Worm (Caenorhabditis elegans) whole organism, L1 larva: Measurements from ENCODE around the gene hot-1.

Source experiments
- C34B4.2 ChIP-seq: sonication (generic microtip); optimal IDR thresholded peaks from 2 replicates; lab custom pipeline; 2017; ENCODE audit warnings: mild to moderate bottlenecking, missing genetic modification characterization, missing compliant biosample characterization
- F16B12.6 ChIP-seq: fragments of 150-350 bp; optimal IDR thresholded peaks from 2 replicates; lab custom pipeline; 2014; ENCODE audit warnings: missing biosample characterization, missing genetic modification characterization
- Y116A8C.19 ChIP-seq: sonication (generic microtip); optimal IDR thresholded peaks from 2 replicates; lab custom pipeline; 2016; ENCODE audit warnings: missing compliant biosample characterization, missing genetic modification characterization, borderline replicate concordance
- alr-1 ChIP-seq: fragments of 200-800 bp; sonication (Bioruptor generic); optimal IDR thresholded peaks from 2 replicates; lab custom pipeline; 2018; ENCODE audit warnings: borderline replicate concordance, mild to moderate bottlenecking, missing genetic modification characterization, missing compliant biosample characterization
- blmp-1 ChIP-seq: fragments of 150-350 bp; optimal IDR thresholded peaks from 2 replicates; lab custom pipeline; 2014; ENCODE audit warnings: missing biosample characterization, missing genetic modification characterization
- ceh-90 ChIP-seq: sonication (generic microtip); optimal IDR thresholded peaks from 2 replicates; lab custom pipeline; 2016; ENCODE audit warnings: missing genetic modification characterization, missing compliant biosample characterization
- ces-1 ChIP-seq: fragments of 150-350 bp; optimal IDR thresholded peaks from 2 replicates; lab custom pipeline; 2014; ENCODE audit warnings: missing biosample characterization, missing genetic modification reagents, missing genetic modification characterization
- dpl-1 ChIP-seq, 3 experiments: fragments of 150-350 bp in 2 of 3; sonication (generic microtip) in 1 of 3; optimal IDR thresholded peaks; 2 replicates each; lab custom pipeline; 2014 to 2017; ENCODE audit warnings: missing biosample characterization in 3 of 3, missing genetic modification characterization in 3 of 3, missing genetic modification reagents in 3 of 3
- efl-1 ChIP-seq, 4 experiments: fragments of 150-350 bp; optimal IDR thresholded peaks in 3 of 4; peaks in 1 of 4; 1 replicate in 1 of 4; 2 replicates in 3 of 4; lab custom pipeline; 2014; ENCODE audit warnings: missing biosample characterization in 2 of 4, missing genetic modification characterization in 2 of 4, missing genetic modification reagents in 2 of 4
- efl-3 ChIP-seq: fragments of 200-800 bp; sonication (Bioruptor generic); optimal IDR thresholded peaks from 2 replicates; lab custom pipeline; 2018; ENCODE audit warnings: mild to moderate bottlenecking, missing genetic modification characterization, missing compliant biosample characterization
- egl-27 ChIP-seq, 2 experiments: fragments of 150-350 bp in 1 of 2; sonication (generic microtip); optimal IDR thresholded peaks; 3 replicates each; lab custom pipeline; 2017 to 2018; ENCODE audit warnings: missing biosample characterization in 2 of 2, missing genetic modification characterization in 2 of 2, missing genetic modification reagents in 2 of 2
- elt-2 ChIP-seq: sonication (generic microtip); optimal IDR thresholded peaks from 2 replicates; lab custom pipeline; 2016; ENCODE audit warnings: missing genetic modification characterization, mild to moderate bottlenecking, inconsistent platforms, missing compliant biosample characterization, missing genetic modification reagents
- elt-3 ChIP-seq, 6 experiments: fragments of 150-350 bp in 1 of 6; sonication (generic microtip); optimal IDR thresholded peaks; 2 replicates each; lab custom pipeline; 2017 to 2018; ENCODE audit warnings: missing biosample characterization in 6 of 6, missing genetic modification characterization in 6 of 6, inconsistent platforms in 1 of 6
- lin-14 ChIP-seq: fragments of 200-800 bp; sonication (Bioruptor generic); optimal IDR thresholded peaks from 2 replicates; lab custom pipeline; 2018; ENCODE audit warnings: mild to moderate bottlenecking, missing genetic modification characterization, moderate library complexity, missing compliant biosample characterization
- lin-35 ChIP-seq, 2 experiments: fragments of 150-350 bp; optimal IDR thresholded peaks; 2 replicates each; lab custom pipeline; 2014; ENCODE audit warnings: missing biosample characterization in 2 of 2, missing genetic modification characterization in 2 of 2, missing genetic modification reagents in 2 of 2
- lir-3 ChIP-seq: sonication (generic microtip); optimal IDR thresholded peaks from 2 replicates; lab custom pipeline; 2016; ENCODE audit warnings: mild to moderate bottlenecking, missing genetic modification characterization, moderate library complexity, missing compliant biosample characterization; ENCODE audit not compliant: poor library complexity
- mab-9 ChIP-seq: fragments of 200-800 bp; sonication (Bioruptor generic); IDR thresholded peaks from 2 replicates; pipeline ENCODE4 v1.3.6; 2022; ENCODE audit warnings: missing genetic modification reagents, missing genetic modification characterization, missing compliant biosample characterization
- mdl-1 ChIP-seq, 2 experiments: fragments of 150-350 bp; optimal IDR thresholded peaks; 2 replicates each; lab custom pipeline; 2014 to 2017; ENCODE audit warnings: missing biosample characterization in 2 of 2, missing genetic modification characterization in 2 of 2, inconsistent platforms in 1 of 2
- nhr-12 ChIP-seq: sonication (generic microtip); optimal IDR thresholded peaks from 2 replicates; lab custom pipeline; 2017; ENCODE audit warnings: missing biosample characterization, missing genetic modification characterization
- nhr-84 ChIP-seq: sonication (generic microtip); optimal IDR thresholded peaks from 2 replicates; lab custom pipeline; 2017; ENCODE audit warnings: missing biosample characterization, missing genetic modification characterization
- nhr-85 ChIP-seq: sonication (generic microtip); peaks from one replicate; lab custom pipeline; 2016; ENCODE audit warnings: missing genetic modification characterization, inconsistent platforms, missing compliant biosample characterization
- nhr-90 ChIP-seq: sonication (generic microtip); optimal IDR thresholded peaks from 2 replicates; lab custom pipeline; 2016; ENCODE audit warnings: mild to moderate bottlenecking, missing genetic modification characterization, missing compliant biosample characterization; ENCODE audit not compliant: poor library complexity
- pax-3 ChIP-seq: fragments of 200-800 bp; sonication (Bioruptor generic); optimal IDR thresholded peaks from 2 replicates; lab custom pipeline; 2018; ENCODE audit warnings: mild to moderate bottlenecking, missing genetic modification characterization, moderate library complexity, missing compliant biosample characterization
- pqm-1 ChIP-seq: sonication (generic microtip); optimal IDR thresholded peaks from 3 replicates; lab custom pipeline; 2017; ENCODE audit warnings: missing biosample characterization, missing genetic modification characterization
- rnt-1 ChIP-seq: sonication (generic microtip); optimal IDR thresholded peaks from 2 replicates; lab custom pipeline; 2016; ENCODE audit warnings: mild to moderate bottlenecking, missing genetic modification characterization, moderate library complexity, missing compliant biosample characterization
- skn-1 ChIP-seq: fragments of 150-350 bp; optimal IDR thresholded peaks from 2 replicates; lab custom pipeline; 2014; ENCODE audit warnings: missing biosample characterization, missing genetic modification characterization
- snu-23 ChIP-seq: sonication (generic microtip); optimal IDR thresholded peaks from 2 replicates; lab custom pipeline; 2016; ENCODE audit warnings: missing genetic modification characterization, missing compliant biosample characterization
- tlp-1 ChIP-seq: fragments of 150-350 bp; optimal IDR thresholded peaks from 2 replicates; lab custom pipeline; 2014; ENCODE audit warnings: missing biosample characterization, missing genetic modification characterization
- unc-30 ChIP-seq: sonication (generic microtip); optimal IDR thresholded peaks from 2 replicates; lab custom pipeline; 2017; ENCODE audit warnings: missing biosample characterization, missing genetic modification characterization
- vab-15 ChIP-seq: sonication (generic microtip); optimal IDR thresholded peaks from 2 replicates; lab custom pipeline; 2017; ENCODE audit warnings: missing genotype, mild to moderate bottlenecking, missing genetic modification characterization, missing compliant biosample characterization
- xbp-1 ChIP-seq: sonication (generic microtip); optimal IDR thresholded peaks from 2 replicates; lab custom pipeline; 2016; ENCODE audit warnings: missing genetic modification characterization, missing compliant biosample characterization
- zag-1 ChIP-seq: fragments of 150-350 bp; optimal IDR thresholded peaks from 2 replicates; lab custom pipeline; 2014; ENCODE audit warnings: missing biosample characterization, missing genetic modification characterization
- zip-4 ChIP-seq: fragments of 200-800 bp; sonication (Bioruptor generic); optimal IDR thresholded peaks from 2 replicates; lab custom pipeline; 2018; ENCODE audit warnings: mild to moderate bottlenecking, missing genetic modification characterization, moderate library complexity, missing compliant biosample characterization
- ztf-4 ChIP-seq: fragments of 150-350 bp; optimal IDR thresholded peaks from 2 replicates; lab custom pipeline; 2014; ENCODE audit warnings: missing biosample characterization, missing genetic modification characterization

hot-1 gene

DNA sequence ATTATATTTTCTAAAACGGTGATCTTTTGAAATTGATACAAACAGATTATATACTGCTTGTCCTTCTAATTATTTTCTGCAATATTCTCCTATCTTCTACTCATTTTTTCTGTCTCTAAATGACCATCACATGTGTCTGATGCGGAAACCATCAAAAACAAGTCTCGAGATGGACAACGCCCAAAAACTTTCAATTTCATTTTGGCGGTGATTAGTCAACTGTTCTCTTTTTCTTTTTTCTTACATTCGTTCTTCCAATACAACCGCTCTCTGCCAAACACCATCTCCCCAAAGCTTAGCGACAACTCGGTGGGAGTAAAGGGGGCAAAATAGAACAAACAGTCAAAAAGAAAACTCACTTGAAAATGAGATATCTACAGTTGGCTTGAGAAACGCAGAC is 12.4 kb downstream of the hot-1 start:
- TF ChIP-seq mab-9 (GFP tag; lab: Robert Waterston, UW) (0 out of 2 replicates have a peak, but pooled peaks have one; percentile 24), snu-23 (no peak), blmp-1 (tag; lab: Kevin White, UChicago) (peak; percentile 95), efl-1 (optimal IDR thresholded peaks at IDR 0.05; lab: Kevin White, UChicago) (no peak), efl-1 (GFP tag; optimal IDR thresholded peaks at IDR 0.05 in 1 of 2; lab: Kevin White, UChicago) (peak in 1 of 2 experiments; percentile 64), ces-1 (no peak), elt-3 (tag; optimal IDR thresholded peaks at IDR 0.05; lab: Kevin White, UChicago) (no peak), nhr-85 (peak; percentile 54), lin-14 (GFP tag; lab: Kevin White, UChicago) (peak; percentile 49), dpl-1 (GFP tag; optimal IDR thresholded peaks at IDR 0.05; lab: Kevin White, UChicago) (no peak)

DNA sequence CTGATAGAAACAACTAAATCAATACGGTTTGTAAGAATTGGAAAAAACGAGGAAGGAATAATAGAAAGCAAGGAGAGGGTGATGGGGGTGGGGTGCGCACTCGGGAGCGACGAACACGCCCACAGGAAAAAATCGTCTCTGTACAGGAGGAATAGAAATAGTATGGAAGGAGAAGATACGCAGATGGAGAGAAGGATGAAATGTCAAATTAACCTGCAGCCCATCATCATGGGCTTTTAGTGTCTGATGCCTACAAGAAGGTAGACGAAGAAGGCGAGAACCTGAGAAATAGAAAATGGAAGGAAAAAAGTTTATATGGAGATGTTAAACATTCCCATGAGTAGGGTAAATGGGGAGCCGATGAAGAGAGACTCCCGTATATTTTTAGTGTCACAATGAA is 14.2 kb downstream of the hot-1 start, which contains the start of gene F43D2.6:
Gene F43D2.6, minus strand, starts transcription at position 62 of the 400 bp plus-strand sequence.
- TF ChIP-seq pax-3 (no peak), xbp-1 (tag; lab: Kevin White, UChicago) (no peak), efl-1 (optimal IDR thresholded peaks at IDR 0.05; lab: Kevin White, UChicago) (no peak), efl-1 (GFP tag; optimal IDR thresholded peaks at IDR 0.05 in 1 of 2; lab: Kevin White, UChicago) (peak in 1 of 2 experiments; percentile 65), egl-27 (tag; optimal IDR thresholded peaks at IDR 0.05; lab: Kevin White, UChicago) (no peak)
- TF ChIP-seq, all 84 proteins: peak for 1

ce11 chrV:14638075-14638474 is 17.1 kb downstream of the hot-1 start:
- TF ChIP-seq mdl-1 (tag; optimal IDR thresholded peaks at IDR 0.05; lab: Kevin White, UChicago), result no peak
- no peak for TF ChIP-seq efl-3 (GFP tag; lab: Kevin White, UChicago)
- TF ChIP-seq unc-30, result no peak
- no peak for TF ChIP-seq nhr-12 (tag; lab: Kevin White, UChicago)
- no peak for TF ChIP-seq xbp-1 (tag; lab: Kevin White, UChicago)
- TF ChIP-seq tlp-1, result no peak
- no peak for TF ChIP-seq vab-15
- TF ChIP-seq pqm-1, result no peak
- no peak for TF ChIP-seq zip-4
- TF ChIP-seq Y116A8C.19 (tag; lab: Kevin White, UChicago), result no peak
- TF ChIP-seq elt-3 (tag; optimal IDR thresholded peaks at IDR 0.05; lab: Kevin White, UChicago), result no peak
- no peak for TF ChIP-seq rnt-1 (tag; lab: Kevin White, UChicago)
- no peak for TF ChIP-seq skn-1 (tag; lab: Kevin White, UChicago)

DNA sequence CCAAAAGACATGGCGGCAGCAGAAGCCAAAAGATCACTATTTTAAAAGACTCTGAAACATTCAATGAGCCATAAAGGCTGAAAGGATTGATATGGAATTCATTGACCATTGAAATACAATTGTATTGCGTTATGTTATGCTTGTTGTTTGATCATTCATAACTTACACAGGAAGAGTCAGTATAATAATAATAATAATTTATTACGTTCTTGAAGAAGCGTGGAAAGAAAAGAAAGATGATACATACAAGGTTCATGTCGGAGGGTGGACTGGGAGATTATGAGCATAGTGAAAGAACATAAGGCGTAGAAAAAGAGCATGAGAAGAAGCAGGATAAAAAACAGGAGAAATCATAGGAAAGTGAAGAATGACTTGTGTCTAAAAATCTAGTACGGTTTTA is 19.1 kb downstream of the hot-1 start, which contains the start of gene F43D2.7:
Gene F43D2.7, minus strand, starts transcription at position 101 of the 400 bp plus-strand sequence.
- TF ChIP-seq ztf-4 (tag; lab: Kevin White, UChicago), result no peak
- TF ChIP-seq F16B12.6 (tag; lab: Kevin White, UChicago), result no peak
- TF ChIP-seq lir-3 (tag; lab: Kevin White, UChicago), result no peak
- no peak for TF ChIP-seq zip-4
- TF ChIP-seq efl-3 (GFP tag; lab: Kevin White, UChicago), result no peak
- TF ChIP-seq nhr-84 (tag; lab: Kevin White, UChicago), result no peak
- TF ChIP-seq lin-14 (GFP tag; lab: Kevin White, UChicago), result no peak
- TF ChIP-seq nhr-90, result no peak
- TF ChIP-seq C34B4.2 (tag; lab: Kevin White, UChicago), result no peak
- no peak for TF ChIP-seq mdl-1 (tag; optimal IDR thresholded peaks at IDR 0.05; lab: Kevin White, UChicago)
- no peak for TF ChIP-seq ceh-90 (tag; lab: Kevin White, UChicago)
- no peak for TF ChIP-seq alr-1 (tag; lab: Kevin White, UChicago)
- TF ChIP-seq vab-15, result no peak

DNA sequence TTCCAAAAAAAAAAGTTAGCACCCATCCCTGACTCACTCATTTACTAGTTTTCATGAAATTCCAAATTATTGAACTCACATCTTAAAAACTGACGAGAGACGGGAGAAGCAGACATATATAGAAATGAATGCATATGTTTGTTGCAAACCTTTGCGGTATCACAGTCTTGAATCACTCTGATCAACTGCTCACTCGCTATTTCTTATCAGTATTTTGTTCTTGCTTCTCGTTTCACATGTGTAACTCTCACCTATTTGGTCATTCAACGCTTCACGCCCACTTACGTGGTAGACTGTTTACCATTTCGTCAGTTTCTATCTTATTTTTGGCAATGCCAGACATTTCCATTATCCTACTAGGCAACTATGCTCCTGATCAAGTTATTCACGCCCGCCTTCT is 19.8 kb downstream of the hot-1 start, which contains the start of gene C54G10.1:
Gene C54G10.1, plus strand, starts transcription at position 333 of the 400 bp plus-strand sequence.
- TF ChIP-seq elt-2 (tag; lab: Kevin White, UChicago) (peak; percentile 70), lin-35 (GFP tag; optimal IDR thresholded peaks at IDR 0.05; lab: Kevin White, UChicago) (peak in 1 of 2 experiments; percentile 18), zag-1 (no peak)
- TF ChIP-seq, all 84 proteins: peak for 2
